Fruit fly (Drosophila melanogaster): Measurements from ENCODE around the gene CG46462.
A peak's percentile ranks its signal among the peaks of the same experiment; 100 is the strongest.

Gene CG46462

DNA sequence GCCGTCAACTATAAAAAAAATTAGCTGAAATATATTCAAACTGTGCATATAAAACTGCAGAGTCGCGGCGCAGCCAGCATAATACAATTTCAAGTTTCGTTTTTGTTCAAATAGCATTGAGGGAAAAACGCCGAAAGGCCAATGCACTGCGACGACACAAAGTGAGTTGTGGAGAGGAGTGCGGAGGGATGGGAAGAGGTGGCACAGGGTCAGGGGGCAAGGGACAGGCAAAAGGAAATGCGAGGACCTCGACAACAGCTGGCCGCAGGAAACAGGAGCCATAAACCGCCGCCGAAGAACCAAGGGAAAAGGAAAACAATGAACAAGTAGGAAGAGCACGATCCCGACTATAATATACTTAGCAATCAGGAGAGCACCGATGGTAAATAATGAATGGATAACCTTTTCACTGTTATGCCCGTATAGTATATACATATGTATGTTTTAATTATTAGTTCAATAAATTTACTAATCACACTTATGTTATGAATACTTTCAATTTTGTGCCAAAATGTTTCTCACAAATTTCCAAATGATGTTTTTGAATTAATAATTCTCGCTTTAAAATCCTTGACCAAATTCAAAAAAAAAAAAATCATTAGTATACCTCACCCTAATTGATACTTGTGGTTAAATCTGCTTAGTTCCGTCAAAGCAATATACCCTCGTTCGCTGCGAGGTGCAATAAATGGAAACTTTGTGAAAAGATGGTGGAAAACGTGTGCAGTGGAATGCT lies 32.8 kb upstream of the CG46462 start:
- TF ChIP-seq ovo (GFP tag; optimal IDR thresholded peaks at IDR 0.05) (no peak), Crg-1 (GFP tag; optimal IDR thresholded peaks at IDR 0.05) (no peak), Mnt (GFP tag; optimal IDR thresholded peaks at IDR 0.05) (no peak), pad (GFP tag; optimal IDR thresholded peaks at IDR 0.05) (no peak), tj (GFP tag; optimal IDR thresholded peaks at IDR 0.05) (no peak), cic (GFP tag; optimal IDR thresholded peaks at IDR 0.05) (no peak), CG14711 (tag; optimal IDR thresholded peaks at IDR 0.05) (no peak), CG5204 (GFP tag; optimal IDR thresholded peaks at IDR 0.05) (no peak), CG11617 (GFP tag; optimal IDR thresholded peaks at IDR 0.05) (no peak), cnc (optimal IDR thresholded peaks at IDR 0.05) (no peak), bab1 (GFP tag; optimal IDR thresholded peaks at IDR 0.05) (no peak), Hr96 (GFP tag; optimal IDR thresholded peaks at IDR 0.05) (no peak), toe (GFP tag; optimal IDR thresholded peaks at IDR 0.05) (no peak)

DNA sequence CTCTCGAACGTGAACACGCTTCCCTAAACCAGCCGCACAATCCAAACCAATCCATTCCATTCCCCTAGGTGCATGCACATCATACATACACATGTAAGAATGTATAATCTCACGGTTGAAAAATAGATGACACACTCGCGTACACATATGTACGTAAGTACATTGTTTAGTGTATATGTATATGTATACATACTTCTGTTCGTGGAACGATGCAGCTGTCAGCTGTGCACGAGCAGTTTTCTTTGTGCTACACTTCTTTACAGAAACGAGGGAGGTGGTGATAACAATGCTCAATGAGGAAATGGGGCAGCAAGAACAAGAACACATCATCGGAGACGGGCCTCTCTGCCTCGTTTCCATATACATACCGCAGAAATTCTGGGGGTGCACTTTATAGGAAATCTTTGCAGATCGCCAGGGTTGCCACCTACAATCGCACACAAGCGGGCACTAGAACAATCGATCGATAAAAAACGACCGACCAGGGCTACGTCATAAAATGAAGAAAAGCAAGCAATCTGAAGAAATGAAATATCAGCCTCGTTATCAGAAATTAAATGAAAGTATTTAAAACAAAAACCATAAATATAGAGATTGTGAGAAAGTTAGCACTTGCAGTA lies 32.1 kb upstream of the CG46462 start:
- TF ChIP-seq bab1 (GFP tag; optimal IDR thresholded peaks at IDR 0.05), result no peak
- peak; percentile 47 for TF ChIP-seq CG12768 (GFP tag; optimal IDR thresholded peaks at IDR 0.05)
- TF ChIP-seq CG11617 (GFP tag; optimal IDR thresholded peaks at IDR 0.05), result peak; percentile 14
- peak; percentile 87 for TF ChIP-seq CG14711 (tag; optimal IDR thresholded peaks at IDR 0.05)
- TF ChIP-seq kay (GFP tag; ENCODE audit: borderline replicate concordance), result peak; percentile 95
- no peak for TF ChIP-seq Clk (GFP tag; optimal IDR thresholded peaks at IDR 0.05)
- TF ChIP-seq Hr96 (GFP tag; optimal IDR thresholded peaks at IDR 0.05), result no peak
- no peak for TF ChIP-seq ovo (GFP tag; optimal IDR thresholded peaks at IDR 0.05)
- TF ChIP-seq cnc (optimal IDR thresholded peaks at IDR 0.05), result no peak
- peak; percentile 73 for TF ChIP-seq cic (GFP tag; optimal IDR thresholded peaks at IDR 0.05)
- no peak for TF ChIP-seq toe (GFP tag; optimal IDR thresholded peaks at IDR 0.05)
- TF ChIP-seq CG7101 (tag; optimal IDR thresholded peaks at IDR 0.05), result no peak
- TF ChIP-seq tj (GFP tag; optimal IDR thresholded peaks at IDR 0.05), result peak; percentile 1
- TF ChIP-seq Mnt (GFP tag; optimal IDR thresholded peaks at IDR 0.05), result peak; percentile 55
- no peak for TF ChIP-seq CG5204 (GFP tag; optimal IDR thresholded peaks at IDR 0.05)
- no peak for TF ChIP-seq CG7045 (GFP tag; optimal IDR thresholded peaks at IDR 0.05)
- TF ChIP-seq pad (GFP tag; optimal IDR thresholded peaks at IDR 0.05), result peak; percentile 5
- TF ChIP-seq Crg-1 (GFP tag; optimal IDR thresholded peaks at IDR 0.05), result no peak
- TF ChIP-seq CG1620 (GFP tag; optimal IDR thresholded peaks at IDR 0.05), result no peak
- no peak for TF ChIP-seq CG33017 (tag; optimal IDR thresholded peaks at IDR 0.05)

DNA sequence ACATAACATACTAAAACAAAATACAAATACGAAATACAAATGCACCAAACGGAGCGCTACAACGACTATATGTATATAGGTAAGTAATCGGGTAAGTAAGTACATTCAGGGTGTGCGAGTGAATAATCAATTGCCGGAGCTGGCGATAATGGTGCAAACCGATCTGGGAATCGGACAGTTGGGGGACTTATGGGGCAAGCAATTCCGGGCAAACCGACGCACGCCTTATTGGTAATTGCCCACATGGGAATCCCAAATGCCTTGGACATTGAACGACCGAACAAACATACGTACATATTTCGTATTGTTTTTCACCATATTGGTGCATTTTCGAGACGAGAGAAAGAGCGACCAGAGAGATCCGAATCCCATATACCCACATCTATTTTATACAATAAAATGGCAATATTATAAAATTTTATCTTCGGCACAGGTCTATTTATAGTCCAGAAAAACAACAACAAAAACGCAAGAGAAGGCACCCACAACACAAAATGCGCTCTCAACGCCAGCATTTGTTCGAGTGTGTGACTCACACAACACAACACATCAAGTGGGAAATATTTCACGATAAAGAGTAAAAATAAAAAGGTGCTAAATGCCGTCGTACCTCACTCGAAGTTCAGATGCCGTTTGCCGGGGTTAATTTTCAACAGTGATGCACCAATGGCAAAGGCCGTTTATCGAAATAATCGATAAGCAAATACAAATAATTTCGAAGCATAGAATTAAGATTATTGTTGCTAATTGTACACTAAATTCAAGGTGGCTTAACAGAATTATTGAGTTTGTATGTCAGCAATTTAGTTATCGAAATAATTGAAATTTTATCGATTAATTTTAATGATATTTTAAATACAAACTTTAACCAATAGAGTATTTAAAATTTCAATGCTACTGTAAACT lies 31.1 kb upstream of the CG46462 start:
- TF ChIP-seq CG12768 (GFP tag; optimal IDR thresholded peaks at IDR 0.05) (peak; percentile 35), Mnt (GFP tag; optimal IDR thresholded peaks at IDR 0.05) (no peak), kay (GFP tag; ENCODE audit: borderline replicate concordance) (peak; percentile 99), CG7045 (GFP tag; optimal IDR thresholded peaks at IDR 0.05) (no peak), CG11617 (GFP tag; optimal IDR thresholded peaks at IDR 0.05) (peak; percentile 21), toe (GFP tag; optimal IDR thresholded peaks at IDR 0.05) (no peak), bab1 (GFP tag; optimal IDR thresholded peaks at IDR 0.05) (no peak), tj (GFP tag; optimal IDR thresholded peaks at IDR 0.05) (no peak), CG1620 (GFP tag; optimal IDR thresholded peaks at IDR 0.05) (no peak), CG14711 (tag; optimal IDR thresholded peaks at IDR 0.05) (no peak), ovo (GFP tag; optimal IDR thresholded peaks at IDR 0.05) (no peak), cnc (optimal IDR thresholded peaks at IDR 0.05) (no peak), pad (GFP tag; optimal IDR thresholded peaks at IDR 0.05) (no peak), Clk (GFP tag; optimal IDR thresholded peaks at IDR 0.05) (no peak), cic (GFP tag; optimal IDR thresholded peaks at IDR 0.05) (peak; percentile 56), CG7101 (tag; optimal IDR thresholded peaks at IDR 0.05) (no peak), CG33017 (tag; optimal IDR thresholded peaks at IDR 0.05) (no peak), Crg-1 (GFP tag; optimal IDR thresholded peaks at IDR 0.05) (no peak), Hr96 (GFP tag; optimal IDR thresholded peaks at IDR 0.05) (no peak), CG5204 (GFP tag; optimal IDR thresholded peaks at IDR 0.05) (no peak)

dm6 chr3L:19901486-19902255 lies 29.8 kb upstream of the CG46462 start:
- peak; percentile 26 for TF ChIP-seq kay (GFP tag; ENCODE audit: borderline replicate concordance)
- peak; percentile 58 for TF ChIP-seq cic (GFP tag; optimal IDR thresholded peaks at IDR 0.05)
- TF ChIP-seq bab1 (GFP tag; optimal IDR thresholded peaks at IDR 0.05), result no peak
- peak; percentile 38 for TF ChIP-seq CG12768 (GFP tag; optimal IDR thresholded peaks at IDR 0.05)
- no peak for TF ChIP-seq Hr96 (GFP tag; optimal IDR thresholded peaks at IDR 0.05)
- TF ChIP-seq CG7045 (GFP tag; optimal IDR thresholded peaks at IDR 0.05), result no peak
- no peak for TF ChIP-seq Mnt (GFP tag; optimal IDR thresholded peaks at IDR 0.05)
- no peak for TF ChIP-seq CG33017 (tag; optimal IDR thresholded peaks at IDR 0.05)
- TF ChIP-seq CG1620 (GFP tag; optimal IDR thresholded peaks at IDR 0.05), result no peak
- peak in 1 of 2 experiments; percentile 59 for TF ChIP-seq cnc (optimal IDR thresholded peaks at IDR 0.05)
- no peak for TF ChIP-seq CG11617 (GFP tag; optimal IDR thresholded peaks at IDR 0.05)
- no peak for TF ChIP-seq pad (GFP tag; optimal IDR thresholded peaks at IDR 0.05)
- no peak for TF ChIP-seq Clk (GFP tag; optimal IDR thresholded peaks at IDR 0.05)
- TF ChIP-seq CG7101 (tag; optimal IDR thresholded peaks at IDR 0.05), result no peak
- no peak for TF ChIP-seq CG5204 (GFP tag; optimal IDR thresholded peaks at IDR 0.05)
- no peak for TF ChIP-seq toe (GFP tag; optimal IDR thresholded peaks at IDR 0.05)
- no peak for TF ChIP-seq CG14711 (tag; optimal IDR thresholded peaks at IDR 0.05)
- no peak for TF ChIP-seq ovo (GFP tag; optimal IDR thresholded peaks at IDR 0.05)
- no peak for TF ChIP-seq Crg-1 (GFP tag; optimal IDR thresholded peaks at IDR 0.05)
- TF ChIP-seq tj (GFP tag; optimal IDR thresholded peaks at IDR 0.05), result peak; percentile 15
